Worm (Caenorhabditis elegans) whole organism, midembryonic: ENCODE results near the gene F29B9.5.

Experiments
- T22C8.4 ChIP-seq: fragments of 200-800 bp; sonication (Bioruptor generic); IDR thresholded peaks from 2 replicates; pipeline ENCODE4 v1.3.6; 2022; ENCODE audit warnings: missing genetic modification characterization, missing compliant biosample characterization
- cog-1 ChIP-seq: sonication (generic microtip); optimal IDR thresholded peaks from 2 replicates; lab custom pipeline; 2016; ENCODE audit warnings: missing genetic modification characterization, missing compliant biosample characterization
- flt-1 ChIP-seq: fragments of 200-800 bp; sonication (Bioruptor generic); IDR thresholded peaks from 2 replicates; pipeline ENCODE4 v1.3.6; 2022; ENCODE audit warnings: missing genetic modification characterization, missing compliant biosample characterization
- klf-2 ChIP-seq: fragments of 200-800 bp; sonication (Bioruptor generic); conservative IDR thresholded peaks from 2 replicates; pipeline ENCODE4 v1.3.6; 2022; ENCODE audit warnings: missing genetic modification reagents, missing genetic modification characterization, missing compliant biosample characterization
- med-1 ChIP-seq: sonication (generic microtip); optimal IDR thresholded peaks from 2 replicates; lab custom pipeline; 2017; ENCODE audit warnings: missing genetic modification characterization, mild to moderate bottlenecking, missing compliant biosample characterization, antibody characterized with exemption, missing genetic modification reagents; ENCODE audit not compliant: insufficient read depth
- ref-1 ChIP-seq: fragments of 200-800 bp; sonication (Bioruptor generic); conservative IDR thresholded peaks from 2 replicates; pipeline ENCODE4 v1.3.6; 2022; ENCODE audit warnings: missing genetic modification reagents, missing genetic modification characterization, missing compliant biosample characterization
- tab-1 ChIP-seq: fragments of 200-800 bp; sonication (Bioruptor generic); IDR thresholded peaks from 2 replicates; pipeline ENCODE4 v1.3.6; 2022; ENCODE audit warnings: missing genetic modification characterization, missing compliant biosample characterization
- ztf-23 ChIP-seq: fragments of 200-800 bp; sonication (Bioruptor generic); IDR thresholded peaks from 2 replicates; pipeline ENCODE4 v1.3.6; 2022; ENCODE audit warnings: missing genetic modification reagents, missing genetic modification characterization, missing compliant biosample characterization
- ztf-29 ChIP-seq: fragments of 200-800 bp; sonication (Bioruptor generic); IDR thresholded peaks from 2 replicates; pipeline ENCODE4 v1.3.6; 2022; ENCODE audit warnings: missing genetic modification reagents, missing genetic modification characterization, missing compliant biosample characterization

ce11 chrIV:4652365-4652844, at the start of gene F29B9.5:
- no peak for TF ChIP-seq ref-1 (GFP tag; lab: Robert Waterston, UW)
- no peak for TF ChIP-seq ztf-23 (GFP tag; lab: Robert Waterston, UW)
- no peak for TF ChIP-seq T22C8.4 (GFP tag; lab: Robert Waterston, UW)
- TF ChIP-seq med-1 (GFP tag; lab: Kevin White, UChicago) = no peak
- TF ChIP-seq klf-2 (GFP tag; lab: Robert Waterston, UW) = no peak
- TF ChIP-seq flt-1 (GFP tag; lab: Robert Waterston, UW) = no peak
- no peak for TF ChIP-seq ztf-29 (GFP tag; lab: Robert Waterston, UW)
- no peak for TF ChIP-seq tab-1 (GFP tag; lab: Robert Waterston, UW)
- TF ChIP-seq cog-1 = no peak
